Fruit fly (Drosophila melanogaster) whole organism, wandering third instar larva: ENCODE results near the gene CG7059.
A peak's percentile ranks its signal among the peaks of the same experiment; 100 is the strongest.

ENCODE experiments used
- Abd-B ChIP-seq: fragments of >200 bp; optimal IDR thresholded peaks from 2 replicates; lab custom pipeline; 2017; ENCODE audit warnings: missing biosample characterization, missing genetic modification characterization
- CG32264 ChIP-seq: fragments of 200-800 bp; sonication (Bioruptor generic); optimal IDR thresholded peaks from 2 replicates; lab custom pipeline; 2016; ENCODE audit warnings: missing biosample characterization, missing genetic modification characterization
- CG9705 ChIP-seq: fragments of 200-800 bp; sonication (Bioruptor generic); optimal IDR thresholded peaks from 2 replicates; lab custom pipeline; 2018; ENCODE audit warnings: missing biosample characterization, mild to moderate bottlenecking, missing genetic modification characterization
- CrebA ChIP-seq: fragments of 200-800 bp; sonication (Bioruptor generic); optimal IDR thresholded peaks from 2 replicates; lab custom pipeline; 2016; ENCODE audit warnings: missing biosample characterization, mild to moderate bottlenecking, missing genetic modification characterization, borderline replicate concordance
- Dfd ChIP-seq: fragments of >200 bp; optimal IDR thresholded peaks from 2 replicates; lab custom pipeline; 2017; ENCODE audit warnings: missing biosample characterization, missing genetic modification characterization
- Dif ChIP-seq: fragments of 200-275, 200-300 bp; sonication (Bioruptor generic); optimal IDR thresholded peaks from 2 replicates; lab custom pipeline; 2018; ENCODE audit warnings: missing biosample characterization, missing genetic modification characterization; ENCODE audit not compliant: partially characterized antibody
- GATAd ChIP-seq: sonication (Bioruptor generic); optimal IDR thresholded peaks from 2 replicates; lab custom pipeline; 2016; ENCODE audit warnings: missing biosample characterization, missing genetic modification characterization
- HLH106 ChIP-seq: fragments of 200-800 bp; optimal IDR thresholded peaks from 3 replicates; lab custom pipeline; 2019; ENCODE audit warnings: missing biosample characterization, mild to moderate bottlenecking, missing genetic modification characterization, moderate library complexity
- Hnf4 ChIP-seq: fragments of 200-800 bp; sonication (Bioruptor generic); optimal IDR thresholded peaks from 2 replicates; lab custom pipeline; 2016; ENCODE audit warnings: missing biosample characterization, mild to moderate bottlenecking, missing genetic modification characterization
- Hr78 ChIP-seq: fragments of >200 bp; optimal IDR thresholded peaks from 2 replicates; lab custom pipeline; 2017; ENCODE audit warnings: missing biosample characterization, missing genetic modification characterization
- Hr83 ChIP-seq: fragments of 200-300 bp; sonication (Bioruptor generic); optimal IDR thresholded peaks from 2 replicates; lab custom pipeline; 2016; ENCODE audit warnings: missing biosample characterization, mild to moderate bottlenecking, missing genetic modification characterization, moderate library complexity; ENCODE audit not compliant: poor library complexity, severe bottlenecking
- Jra ChIP-seq: sonication (Bioruptor generic); optimal IDR thresholded peaks from 2 replicates; lab custom pipeline; 2016; ENCODE audit warnings: missing biosample characterization, missing genetic modification characterization
- Mio ChIP-seq: sonication (Bioruptor generic); optimal IDR thresholded peaks from 2 replicates; lab custom pipeline; 2016; ENCODE audit warnings: missing biosample characterization, missing genetic modification characterization
- Myc ChIP-seq: fragments of >200 bp; optimal IDR thresholded peaks from 2 replicates; lab custom pipeline; 2017
- N ChIP-seq: fragments of >200 bp; optimal IDR thresholded peaks from 2 replicates; lab custom pipeline; 2018; ENCODE audit warnings: missing biosample characterization, missing external identifiers, missing genetic modification characterization
- OdsH ChIP-seq: fragments of 200-800 bp; sonication (Bioruptor generic); optimal IDR thresholded peaks from 2 replicates; lab custom pipeline; 2016; ENCODE audit warnings: missing biosample characterization, mild to moderate bottlenecking, missing genetic modification characterization
- Rel ChIP-seq, 2 experiments: fragments of 200-800 bp; sonication (Bioruptor generic) in 1 of 2; optimal IDR thresholded peaks; 2 replicates in 1 of 2; 3 replicates in 1 of 2; lab custom pipeline; 2016 to 2019; ENCODE audit warnings: mild to moderate bottlenecking in 2 of 2, missing biosample characterization in 2 of 2, missing genetic modification characterization in 2 of 2, moderate library complexity in 1 of 2
- Sp1 ChIP-seq: fragments of 200-800 bp; sonication (Bioruptor generic); optimal IDR thresholded peaks from 3 replicates; lab custom pipeline; 2019; ENCODE audit warnings: missing biosample characterization, mild to moderate bottlenecking, missing genetic modification characterization, moderate library complexity
- Vsx2 ChIP-seq: fragments of 200-300, 225-300 bp; sonication (Bioruptor generic); optimal IDR thresholded peaks from 2 replicates; lab custom pipeline; 2018; ENCODE audit warnings: missing biosample characterization, missing genetic modification characterization; ENCODE audit not compliant: partially characterized antibody
- br ChIP-seq: fragments of 200-800 bp; sonication (Bioruptor generic); optimal IDR thresholded peaks from 2 replicates; lab custom pipeline; 2016; ENCODE audit warnings: missing biosample characterization, missing genetic modification characterization
- brk ChIP-seq: fragments of 200-800 bp; sonication (Bioruptor generic); optimal IDR thresholded peaks from 2 replicates; lab custom pipeline; 2016; ENCODE audit warnings: missing biosample characterization, mild to moderate bottlenecking, missing genetic modification characterization
- dl ChIP-seq, 2 experiments: fragments of 175-275, 200-275 bp in 1 of 2; fragments of 200-275 bp in 1 of 2; sonication (Bioruptor generic); optimal IDR thresholded peaks; lab custom pipeline; 2018; ENCODE audit warnings: mild to moderate bottlenecking in 2 of 2, missing biosample characterization in 2 of 2, missing genetic modification characterization in 2 of 2, moderate library complexity in 2 of 2; ENCODE audit not compliant: partially characterized antibody in 2 of 2, insufficient read depth in 1 of 2
- dmrt93B ChIP-seq: fragments of 200-800 bp; sonication (Bioruptor generic); optimal IDR thresholded peaks from 2 replicates; lab custom pipeline; 2018; ENCODE audit warnings: missing biosample characterization, mild to moderate bottlenecking, missing genetic modification characterization
- dsf ChIP-seq: sonication (Bioruptor generic); optimal IDR thresholded peaks from 2 replicates; lab custom pipeline; 2016; ENCODE audit warnings: missing biosample characterization, missing genetic modification characterization, borderline replicate concordance
- ey ChIP-seq: fragments of 200-800 bp; sonication (Bioruptor generic); optimal IDR thresholded peaks from 2 replicates; lab custom pipeline; 2016; ENCODE audit warnings: missing biosample characterization, missing genetic modification characterization
- foxo ChIP-seq, 2 experiments: fragments of 200-800 bp; sonication (Bioruptor generic); optimal IDR thresholded peaks; 2 replicates in 1 of 2; 3 replicates in 1 of 2; lab custom pipeline; 2016 to 2017; ENCODE audit warnings: missing biosample characterization in 2 of 2, missing genetic modification characterization in 2 of 2
- fru ChIP-seq: fragments of 200-800 bp; sonication (Bioruptor generic); optimal IDR thresholded peaks from 3 replicates; lab custom pipeline; 2016; ENCODE audit warnings: missing biosample characterization, mild to moderate bottlenecking, missing genetic modification characterization
- h ChIP-seq: fragments of 200-800 bp; sonication (Bioruptor generic); optimal IDR thresholded peaks from 3 replicates; lab custom pipeline; 2016; ENCODE audit warnings: missing biosample characterization, mild to moderate bottlenecking, missing genetic modification characterization
- jim ChIP-seq: fragments of 175-275, 200-325 bp; sonication (Bioruptor generic); optimal IDR thresholded peaks from 2 replicates; lab custom pipeline; 2016; ENCODE audit warnings: missing biosample characterization, mild to moderate bottlenecking, missing genetic modification characterization
- lola ChIP-seq: fragments of >200 bp; optimal IDR thresholded peaks from 2 replicates; lab custom pipeline; 2017; ENCODE audit warnings: missing biosample characterization, missing genetic modification characterization
- pan ChIP-seq: fragments of >200 bp; optimal IDR thresholded peaks from 2 replicates; lab custom pipeline; 2017
- psq ChIP-seq: fragments of 200-800 bp; sonication (Bioruptor generic); optimal IDR thresholded peaks from 3 replicates; lab custom pipeline; 2017; ENCODE audit warnings: missing biosample characterization, mild to moderate bottlenecking, missing genetic modification characterization, moderate library complexity
- rgr ChIP-seq: fragments of 200-800 bp; sonication (Bioruptor generic); optimal IDR thresholded peaks from 3 replicates; lab custom pipeline; 2016; ENCODE audit warnings: missing biosample characterization, mild to moderate bottlenecking, missing genetic modification characterization
- sage ChIP-seq: fragments of 200-800 bp; sonication (Bioruptor generic); optimal IDR thresholded peaks from 2 replicates; lab custom pipeline; 2016; ENCODE audit warnings: missing biosample characterization, mild to moderate bottlenecking, missing genetic modification characterization
- sv ChIP-seq: fragments of 200-800 bp; sonication (Bioruptor generic); optimal IDR thresholded peaks from 3 replicates; lab custom pipeline; 2016; ENCODE audit warnings: missing biosample characterization, missing genetic modification characterization
- tai ChIP-seq: sonication (Bioruptor generic); optimal IDR thresholded peaks from 2 replicates; lab custom pipeline; 2016; ENCODE audit warnings: missing biosample characterization, missing genetic modification characterization
- usp ChIP-seq: fragments of >200 bp; optimal IDR thresholded peaks from 2 replicates; lab custom pipeline; 2017; ENCODE audit warnings: missing biosample characterization, missing genetic modification characterization
- woc ChIP-seq: sonication (Bioruptor generic); optimal IDR thresholded peaks from 2 replicates; lab custom pipeline; 2016; ENCODE audit warnings: missing biosample characterization, mild to moderate bottlenecking, missing genetic modification characterization

The CG7059 gene

DNA sequence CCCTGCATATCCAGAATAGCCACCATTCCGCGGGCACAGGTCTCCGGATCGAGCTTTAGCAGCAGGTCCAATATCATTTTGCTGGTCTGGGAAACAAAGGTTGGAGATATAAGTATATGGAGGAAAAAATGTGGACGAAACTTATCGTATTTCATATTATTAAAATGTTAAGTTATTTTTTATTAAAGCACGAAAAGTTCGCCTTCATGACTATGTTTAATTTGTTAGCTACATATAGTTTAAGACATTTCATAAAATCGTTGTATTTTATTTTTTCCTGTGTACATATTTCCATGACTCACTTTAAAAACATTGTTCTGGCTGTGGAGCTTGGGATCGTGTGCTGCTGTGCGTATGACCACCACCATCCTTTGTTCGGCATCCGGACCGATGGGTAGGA lies 34.4 kb downstream of the CG7059 start:
- TF ChIP-seq sv (GFP tag; lab: Kevin White, UChicago) = no peak
- peak; percentile 37 for TF ChIP-seq ey (GFP tag; lab: Kevin White, UChicago)
- TF ChIP-seq Sp1 (GFP tag; lab: Kevin White, UChicago) = no peak
- no peak for TF ChIP-seq CG32264 (GFP tag; lab: Kevin White, UChicago)
- no peak for TF ChIP-seq Abd-B (GFP tag; lab: Kevin White, UChicago)
- TF ChIP-seq Hr83 (GFP tag; lab: Kevin White, UChicago) = no peak
- no peak for TF ChIP-seq Hnf4 (GFP tag; lab: Kevin White, UChicago)
- no peak for TF ChIP-seq CG9705
- no peak for TF ChIP-seq dl (GFP tag; optimal IDR thresholded peaks at IDR 0.05; lab: Kevin White, UChicago; ENCODE audit: insufficient read depth in 1 of 2, partially characterized antibody in 2 of 2)
- TF ChIP-seq tai (GFP tag; lab: Kevin White, UChicago) = no peak
- TF ChIP-seq br (GFP tag; lab: Kevin White, UChicago) = peak; percentile 40
- TF ChIP-seq fru (GFP tag; lab: Kevin White, UChicago) = peak; percentile 39
- TF ChIP-seq foxo (GFP tag; optimal IDR thresholded peaks at IDR 0.05; lab: Kevin White, UChicago) = peak in 1 of 2 experiments; percentile 70
- peak; percentile 58 for TF ChIP-seq rgr
- TF ChIP-seq usp (GFP tag; lab: Kevin White, UChicago) = no peak
- no peak for TF ChIP-seq Hr78 (GFP tag; lab: Kevin White, UChicago)
- peak; percentile 44 for TF ChIP-seq psq (GFP tag; lab: Kevin White, UChicago)
- TF ChIP-seq CrebA (GFP tag; lab: Kevin White, UChicago) = no peak
- no peak for TF ChIP-seq Vsx2 (GFP tag; lab: Kevin White, UChicago)
- peak; percentile 61 for TF ChIP-seq OdsH (GFP tag; lab: Kevin White, UChicago)
- TF ChIP-seq HLH106 (tag; lab: Kevin White, UChicago) = peak; percentile 36
- TF ChIP-seq Mio (GFP tag; lab: Kevin White, UChicago) = no peak
- TF ChIP-seq GATAd (GFP tag; lab: Kevin White, UChicago) = no peak
- no peak for TF ChIP-seq N (GFP tag; lab: Kevin White, UChicago)
- peak; percentile 41 for TF ChIP-seq sage (GFP tag; lab: Kevin White, UChicago)
- TF ChIP-seq Rel (GFP tag; optimal IDR thresholded peaks at IDR 0.05; lab: Kevin White, UChicago) = no peak
- no peak for TF ChIP-seq Rel (tag; optimal IDR thresholded peaks at IDR 0.05; lab: Kevin White, UChicago)
- no peak for TF ChIP-seq brk (GFP tag; lab: Kevin White, UChicago)
- TF ChIP-seq lola (GFP tag; lab: Kevin White, UChicago) = no peak
- TF ChIP-seq Dif (GFP tag; lab: Kevin White, UChicago) = no peak
- TF ChIP-seq dmrt93B = no peak
- peak; percentile 33 for TF ChIP-seq Jra (GFP tag; lab: Kevin White, UChicago)
- peak; percentile 51 for TF ChIP-seq h (GFP tag; lab: Kevin White, UChicago)
- TF ChIP-seq pan (lab: Kevin White, UChicago) = no peak
- no peak for TF ChIP-seq woc (GFP tag; lab: Kevin White, UChicago)
- no peak for TF ChIP-seq jim (GFP tag; lab: Kevin White, UChicago)
- TF ChIP-seq Dfd (GFP tag; lab: Kevin White, UChicago) = no peak
- TF ChIP-seq dsf (GFP tag; lab: Kevin White, UChicago) = no peak
- no peak for TF ChIP-seq Myc (lab: Kevin White, UChicago)

- TF ChIP-seq CG9705 = no peak
- no peak for TF ChIP-seq Hnf4 (GFP tag; lab: Kevin White, UChicago)
- TF ChIP-seq Dfd (GFP tag; lab: Kevin White, UChicago) = no peak
- no peak for TF ChIP-seq usp (GFP tag; lab: Kevin White, UChicago)
- no peak for TF ChIP-seq lola (GFP tag; lab: Kevin White, UChicago)
- no peak for TF ChIP-seq Jra (GFP tag; lab: Kevin White, UChicago)
- no peak for TF ChIP-seq psq (GFP tag; lab: Kevin White, UChicago)
- no peak for TF ChIP-seq OdsH (GFP tag; lab: Kevin White, UChicago)
- TF ChIP-seq ey (GFP tag; lab: Kevin White, UChicago) = no peak
- no peak for TF ChIP-seq Hr83 (GFP tag; lab: Kevin White, UChicago)
- TF ChIP-seq dl (GFP tag; optimal IDR thresholded peaks at IDR 0.05; lab: Kevin White, UChicago; ENCODE audit: insufficient read depth in 1 of 2, partially characterized antibody in 2 of 2) = no peak
- TF ChIP-seq sv (GFP tag; lab: Kevin White, UChicago) = no peak
- no peak for TF ChIP-seq Hr78 (GFP tag; lab: Kevin White, UChicago)
- no peak for TF ChIP-seq Mio (GFP tag; lab: Kevin White, UChicago)
- TF ChIP-seq HLH106 (tag; lab: Kevin White, UChicago) = no peak
- TF ChIP-seq, all 38 proteins: peak for 0
Observed at dm6 chr3R:22424602-22425190, 35.1 kb downstream of the CG7059 start, which contains the start of gene pinta. pinta (minus strand) TSS chr3R:22424929.
